Fruit fly (Drosophila melanogaster) whole organism, embryonic: Measurements from ENCODE around the gene dyw.
A peak's percentile ranks its signal among the peaks of the same experiment; 100 is the strongest.

Experiments used
- ATbp ChIP-seq: fragments of 200-800 bp; sonication (Bioruptor generic); optimal IDR thresholded peaks from 2 replicates; lab custom pipeline; 2017; ENCODE audit warnings: missing biosample characterization, mild to moderate bottlenecking, missing genetic modification characterization, missing genetic modification reagents
- BEAF-32 ChIP-seq: fragments of 200-800 bp; sonication (Bioruptor generic); optimal IDR thresholded peaks from 3 replicates; lab custom pipeline; 2017; ENCODE audit warnings: missing biosample characterization, missing genetic modification characterization, mild to moderate bottlenecking, moderate library complexity, missing genetic modification reagents
- CG10543 ChIP-seq: fragments of 200-800 bp; sonication (Bioruptor generic); optimal IDR thresholded peaks from 3 replicates; lab custom pipeline; 2017; ENCODE audit warnings: missing biosample characterization, mild to moderate bottlenecking, missing genetic modification characterization, moderate library complexity
- CG10979 ChIP-seq: fragments of 200-800 bp; sonication (Bioruptor generic); optimal IDR thresholded peaks from 2 replicates; lab custom pipeline; 2018; ENCODE audit warnings: missing biosample characterization, mild to moderate bottlenecking, missing genetic modification characterization, moderate library complexity
- CG11456 ChIP-seq: fragments of 200-800 bp; sonication (Bioruptor generic); IDR thresholded peaks from 3 replicates; pipeline ENCODE4 v1.3.6; 2022; ENCODE audit warnings: missing biosample characterization, missing genetic modification characterization
- CG12299 ChIP-seq: fragments of 200-800 bp; sonication (Bioruptor generic); optimal IDR thresholded peaks from 2 replicates; lab custom pipeline; 2018; ENCODE audit warnings: missing biosample characterization, mild to moderate bottlenecking, missing genetic modification characterization
- CG13287 ChIP-seq: fragments of 200-800 bp; sonication (Bioruptor generic); IDR thresholded peaks from 2 replicates; pipeline ENCODE4 v1.3.6; 2022; ENCODE audit warnings: missing biosample characterization, missing genetic modification characterization; ENCODE audit not compliant: partially characterized antibody
- CG14710 ChIP-seq: fragments of 200-800 bp; sonication (Bioruptor generic); optimal IDR thresholded peaks from 3 replicates; lab custom pipeline; 2019; ENCODE audit warnings: missing biosample characterization, mild to moderate bottlenecking, missing genetic modification characterization, moderate library complexity
- CG14860 ChIP-seq: fragments of 200-800 bp; sonication (Bioruptor generic); IDR thresholded peaks from 3 replicates; pipeline ENCODE4 v1.3.6; 2022; ENCODE audit warnings: missing biosample characterization, missing genetic modification characterization; ENCODE audit not compliant: partially characterized antibody
- CG14965 ChIP-seq: fragments of 200-800 bp; sonication (Bioruptor generic); optimal IDR thresholded peaks from 2 replicates; lab custom pipeline; 2016; ENCODE audit warnings: missing biosample characterization, missing genetic modification characterization, borderline replicate concordance
- CG16863 ChIP-seq: fragments of 200-800 bp; sonication (Bioruptor generic); optimal IDR thresholded peaks from 3 replicates; lab custom pipeline; 2016; ENCODE audit warnings: missing biosample characterization, missing genetic modification characterization
- CG4282 ChIP-seq: fragments of 200-800 bp; sonication (Bioruptor generic); optimal IDR thresholded peaks from 2 replicates; lab custom pipeline; 2016; ENCODE audit warnings: missing biosample characterization, missing genetic modification characterization
- CG4707 ChIP-seq: fragments of 200-800 bp; sonication (Bioruptor generic); optimal IDR thresholded peaks from 2 replicates; lab custom pipeline; 2018; ENCODE audit warnings: missing biosample characterization, mild to moderate bottlenecking, missing genetic modification characterization, moderate library complexity
- CG9932 ChIP-seq: fragments of 200-800 bp; sonication (Bioruptor generic); IDR thresholded peaks from 2 replicates; pipeline ENCODE4 v1.3.6; 2022; ENCODE audit warnings: missing biosample characterization, missing genetic modification characterization
- CTCF ChIP-seq: fragments of 200-800 bp; sonication (Bioruptor generic); optimal IDR thresholded peaks from 2 replicates; lab custom pipeline; 2017; ENCODE audit warnings: missing biosample characterization, mild to moderate bottlenecking, missing genetic modification characterization, moderate library complexity
- Fer3 ChIP-seq: fragments of 200-800 bp; sonication (Bioruptor generic); optimal IDR thresholded peaks from 2 replicates; lab custom pipeline; 2018; ENCODE audit warnings: missing biosample characterization, mild to moderate bottlenecking, missing genetic modification characterization, moderate library complexity
- HHEX ChIP-seq: fragments of 200-800 bp; sonication (Bioruptor generic); optimal IDR thresholded peaks from 3 replicates; lab custom pipeline; 2017; ENCODE audit warnings: missing biosample characterization, mild to moderate bottlenecking, missing genetic modification characterization, missing genetic modification reagents
- HLHmδ ChIP-seq: fragments of 200-800 bp; sonication (Bioruptor generic); optimal IDR thresholded peaks from 2 replicates; lab custom pipeline; 2018; ENCODE audit warnings: missing biosample characterization, mild to moderate bottlenecking, missing genetic modification characterization, moderate library complexity
- HmgD ChIP-seq: fragments of 200-800 bp; sonication (Bioruptor generic); optimal IDR thresholded peaks from 3 replicates; lab custom pipeline; 2016; ENCODE audit warnings: missing biosample characterization, missing genetic modification characterization
- Kr ChIP-seq: fragments of 200-800 bp; sonication (Bioruptor generic); optimal IDR thresholded peaks from 2 replicates; lab custom pipeline; 2017; ENCODE audit warnings: missing biosample characterization, mild to moderate bottlenecking, missing genetic modification characterization
- Lhr ChIP-seq: fragments of 200-800 bp; sonication (Bioruptor generic); optimal IDR thresholded peaks from 3 replicates; lab custom pipeline; 2017; ENCODE audit warnings: mild to moderate bottlenecking, missing biosample characterization, missing genetic modification reagents, missing genetic modification characterization
- MTF-1 ChIP-seq: fragments of 200-800 bp; sonication (Bioruptor generic); optimal IDR thresholded peaks from 2 replicates; lab custom pipeline; 2018; ENCODE audit warnings: missing biosample characterization, mild to moderate bottlenecking, missing genetic modification characterization, borderline replicate concordance
- Oaz ChIP-seq: fragments of 200-800 bp; sonication (Bioruptor generic); IDR thresholded peaks from 2 replicates; pipeline ENCODE4 v1.3.6; 2022; ENCODE audit warnings: missing biosample characterization, missing genetic modification characterization
- Stat92E ChIP-seq, 3 experiments: fragments of >200 bp in 2 of 3; fragments of 200-800 bp in 1 of 3; sonication (Bioruptor generic) in 1 of 3; optimal IDR thresholded peaks; 2 replicates each; lab custom pipeline; 2017 to 2019; ENCODE audit warnings: missing biosample characterization in 3 of 3, missing genetic modification characterization in 3 of 3, mild to moderate bottlenecking in 1 of 3, moderate library complexity in 1 of 3
- Xrp1 ChIP-seq: fragments of 200-800 bp; sonication (Bioruptor generic); IDR thresholded peaks from 2 replicates; pipeline ENCODE4 v1.3.6; 2022; ENCODE audit warnings: missing biosample characterization, missing genetic modification characterization
- ara ChIP-seq: fragments of 200-800 bp; sonication (Bioruptor generic); IDR thresholded peaks from 2 replicates; pipeline ENCODE4 v1.3.6; 2022; ENCODE audit warnings: missing biosample characterization, missing genetic modification characterization
- ase ChIP-seq: fragments of 200-800 bp; sonication (Bioruptor generic); IDR thresholded peaks from 3 replicates; pipeline ENCODE4 v1.3.6; 2022; ENCODE audit warnings: missing biosample characterization, missing genetic modification characterization
- bab2 ChIP-seq: fragments of 200-800 bp; sonication (Bioruptor generic); optimal IDR thresholded peaks from 2 replicates; lab custom pipeline; 2016; ENCODE audit warnings: missing biosample characterization, missing genetic modification characterization
- bsh ChIP-seq, 2 experiments: fragments of 200-800 bp; sonication (Bioruptor generic); optimal IDR thresholded peaks; 2 replicates each; lab custom pipeline; 2017 to 2018; ENCODE audit warnings: mild to moderate bottlenecking in 2 of 2, missing biosample characterization in 2 of 2, missing genetic modification characterization in 2 of 2, moderate library complexity in 1 of 2
- chm ChIP-seq: fragments of 200-800 bp; sonication (Bioruptor generic); IDR thresholded peaks from 2 replicates; pipeline ENCODE4 v1.3.6; 2022; ENCODE audit warnings: missing biosample characterization, missing genetic modification characterization
- ci ChIP-seq: fragments of 200-800 bp; sonication (Bioruptor generic); IDR thresholded peaks from 3 replicates; pipeline ENCODE4 v1.3.6; 2022; ENCODE audit warnings: missing biosample characterization, missing genetic modification characterization
- crc ChIP-seq: fragments of 200-800 bp; sonication (Bioruptor generic); optimal IDR thresholded peaks from 2 replicates; lab custom pipeline; 2016; ENCODE audit warnings: missing biosample characterization, missing genetic modification characterization
- gem ChIP-seq: fragments of 200-800 bp; sonication (Bioruptor generic); optimal IDR thresholded peaks from 2 replicates; lab custom pipeline; 2019; ENCODE audit warnings: missing biosample characterization, mild to moderate bottlenecking, missing genetic modification characterization, moderate library complexity
- gro ChIP-seq: fragments of 200-800 bp; sonication (Bioruptor generic); optimal IDR thresholded peaks from 2 replicates; lab custom pipeline; 2016; ENCODE audit warnings: missing biosample characterization, missing genetic modification characterization
- jigr1 ChIP-seq: fragments of 200-800 bp; sonication (Bioruptor generic); IDR thresholded peaks from 3 replicates; pipeline ENCODE4 v1.3.6; 2022; ENCODE audit warnings: missing biosample characterization, missing genetic modification characterization
- lov ChIP-seq, 2 experiments: fragments of 200-800 bp in 1 of 2; fragments of >200 bp in 1 of 2; sonication (Bioruptor generic) in 1 of 2; IDR thresholded peaks in 1 of 2; optimal IDR thresholded peaks in 1 of 2; 2 replicates in 1 of 2; 3 replicates in 1 of 2; pipeline versions ENCODE4 v1.3.6 to Lab custom; 2017 to 2022; ENCODE audit warnings: missing biosample characterization in 1 of 2, missing genetic modification characterization in 1 of 2
- nau ChIP-seq: fragments of 200-800 bp; sonication (Bioruptor generic); optimal IDR thresholded peaks from 3 replicates; lab custom pipeline; 2017; ENCODE audit warnings: missing biosample characterization, mild to moderate bottlenecking, missing genetic modification characterization, missing genetic modification reagents
- nmo ChIP-seq: fragments of 200-800 bp; sonication (Bioruptor generic); optimal IDR thresholded peaks from 2 replicates; lab custom pipeline; 2018; ENCODE audit warnings: missing biosample characterization, mild to moderate bottlenecking, missing genetic modification characterization, moderate library complexity
- nom ChIP-seq: fragments of 200-800 bp; sonication (Bioruptor generic); optimal IDR thresholded peaks from 2 replicates; lab custom pipeline; 2017; ENCODE audit warnings: missing biosample characterization, missing genetic modification characterization, mild to moderate bottlenecking, moderate library complexity, missing genetic modification reagents
- schlank ChIP-seq: fragments of 200-800 bp; sonication (Bioruptor generic); optimal IDR thresholded peaks from 2 replicates; lab custom pipeline; 2018; ENCODE audit warnings: missing biosample characterization, mild to moderate bottlenecking, missing genetic modification characterization
- sens ChIP-seq: fragments of 200-800 bp; sonication (Bioruptor generic); peaks from one replicate; lab custom pipeline; 2016; ENCODE audit warnings: missing biosample characterization, missing genetic modification characterization
- sens-2 ChIP-seq: fragments of 200-800 bp; sonication (Bioruptor generic); IDR thresholded peaks from 2 replicates; pipeline ENCODE4 v1.3.6; 2022; ENCODE audit warnings: missing biosample characterization, missing genetic modification characterization
- sim ChIP-seq: fragments of 200-800 bp; sonication (Bioruptor generic); IDR thresholded peaks from 2 replicates; pipeline ENCODE4 v1.3.6; 2022; ENCODE audit warnings: missing biosample characterization, missing genetic modification characterization
- sna ChIP-seq: fragments of 200-800 bp; sonication (Bioruptor generic); IDR thresholded peaks from 2 replicates; pipeline ENCODE4 v1.3.6; 2022; ENCODE audit warnings: missing biosample characterization, missing genetic modification characterization; ENCODE audit not compliant: partially characterized antibody
- trem ChIP-seq: fragments of 200-800 bp; optimal IDR thresholded peaks from 3 replicates; lab custom pipeline; 2019; ENCODE audit warnings: missing biosample characterization, mild to moderate bottlenecking, missing genetic modification characterization, moderate library complexity
- tup ChIP-seq: fragments of 200-800 bp; sonication (Bioruptor generic); optimal IDR thresholded peaks from 2 replicates; lab custom pipeline; 2016; ENCODE audit warnings: missing biosample characterization, mild to moderate bottlenecking, missing genetic modification characterization, moderate library complexity
- usp ChIP-seq: fragments of >200 bp; optimal IDR thresholded peaks from 2 replicates; lab custom pipeline; 2017; ENCODE audit warnings: missing biosample characterization, missing genetic modification characterization
- zen2 ChIP-seq: fragments of 200-800 bp; sonication (Bioruptor generic); IDR thresholded peaks from 3 replicates; pipeline ENCODE4 v1.3.6; 2022; ENCODE audit warnings: missing biosample characterization, missing genetic modification characterization; ENCODE audit not compliant: partially characterized antibody

Gene dyw

dm6 chrX:2659430-2660075 lies 34.1 kb downstream of the dyw start (continued):
- TF ChIP-seq jigr1 (GFP tag; lab: Robert Waterston, UW) (no peak), nau (GFP tag; lab: Kevin White, UChicago) (no peak), sens-2 (GFP tag; lab: Robert Waterston, UW) (0 out of 2 replicates have a peak, but pooled peaks have one; percentile 18), gem (tag; lab: Kevin White, UChicago) (peak; percentile 2), CG13287 (GFP tag; lab: Robert Waterston, UW) (no peak), nmo (GFP tag; lab: Kevin White, UChicago) (peak; percentile 16), HmgD (no peak), CG9932 (no peak), Stat92E (GFP tag; optimal IDR thresholded peaks at IDR 0.05; lab: Kevin White, UChicago) (no peak), CG4707 (GFP tag; lab: Kevin White, UChicago) (no peak), sim (GFP tag; lab: Robert Waterston, UW) (no peak), CG14710 (tag; lab: Kevin White, UChicago) (no peak), Xrp1 (GFP tag; lab: Robert Waterston, UW) (peak; percentile 19; the same call in 1 of the 2 replicates), CG11456 (GFP tag; lab: Robert Waterston, UW) (no peak), ATbp (GFP tag; lab: Kevin White, UChicago) (peak; percentile 12), Lhr (GFP tag; lab: Kevin White, UChicago) (no peak), HHEX (GFP tag; lab: Kevin White, UChicago) (no peak), CG10543 (no peak), trem (tag; lab: Kevin White, UChicago) (no peak), sna (GFP tag; lab: Robert Waterston, UW) (no peak), ara (no peak), CG14965 (GFP tag; lab: Kevin White, UChicago) (peak; percentile 93), HLHmδ (GFP tag; lab: Kevin White, UChicago) (peak; percentile 49), Fer3 (no peak), ase (GFP tag; lab: Robert Waterston, UW) (no peak), gro (GFP tag; lab: Kevin White, UChicago) (no peak), sens (GFP tag; lab: Kevin White, UChicago) (peak; percentile 79), Kr (GFP tag; lab: Kevin White, UChicago) (no peak), CG16863 (GFP tag; lab: Kevin White, UChicago) (no peak), ci (GFP tag; lab: Robert Waterston, UW) (peak; percentile 61; the same call in 2 of the 3 replicates), CG12299 (no peak), usp (GFP tag; lab: Kevin White, UChicago) (no peak), tup (no peak), CG4282 (GFP tag; lab: Kevin White, UChicago) (no peak), zen2 (no peak), CG14860 (GFP tag; lab: Robert Waterston, UW) (no peak), schlank (tag; lab: Kevin White, UChicago) (no peak), crc (GFP tag; lab: Kevin White, UChicago) (no peak), BEAF-32 (GFP tag; lab: Kevin White, UChicago) (no peak), Oaz (no peak), lov (optimal IDR thresholded peaks at IDR 0.05; lab: Kevin White, UChicago) (no peak), lov (GFP tag; IDR thresholded peaks at IDR 0.05; lab: Robert Waterston, UW) (0 out of 3 replicates have a peak, but pooled peaks have one; percentile 50), chm (GFP tag; lab: Robert Waterston, UW) (no peak), CG10979 (tag; lab: Kevin White, UChicago) (peak; percentile 5), MTF-1 (no peak), CTCF (peak; percentile 88), bsh (GFP tag; optimal IDR thresholded peaks at IDR 0.05; lab: Kevin White, UChicago) (peak in 1 of 2 experiments; percentile 8), bab2 (GFP tag; lab: Kevin White, UChicago) (no peak), nom (GFP tag; lab: Kevin White, UChicago) (peak; percentile 23)
